Worm (Caenorhabditis elegans): ENCODE results near the gene clec-45.

DNA sequence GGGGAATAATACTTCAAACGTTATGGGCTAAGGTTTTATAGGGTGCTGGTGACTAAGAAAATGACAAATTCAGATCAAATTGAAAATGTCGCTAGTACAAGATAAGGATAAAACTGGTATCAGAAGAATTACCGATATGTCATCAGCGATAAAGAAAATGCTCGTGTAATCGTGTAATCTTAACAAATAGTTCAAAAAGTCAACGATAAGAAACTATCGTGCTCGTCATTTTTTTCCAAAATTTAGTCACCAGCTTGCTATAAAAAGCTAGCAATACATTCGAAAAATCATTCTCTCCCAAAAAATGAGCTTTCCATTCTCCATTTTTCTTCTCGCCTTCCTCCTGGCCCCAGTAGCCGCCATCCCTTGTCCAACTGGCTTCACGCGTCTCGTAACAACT is at the start of gene clec-45:
- no peak for TF ChIP-seq ztf-11 (tag; optimal IDR thresholded peaks at IDR 0.05)
- no peak for TF ChIP-seq nhr-237 (tag; optimal IDR thresholded peaks at IDR 0.05)
- no peak for TF ChIP-seq unc-62 (GFP tag; optimal IDR thresholded peaks at IDR 0.05)
- no peak for TF ChIP-seq lsy-2 (tag; optimal IDR thresholded peaks at IDR 0.05)
- no peak for TF ChIP-seq nhr-6 (tag; optimal IDR thresholded peaks at IDR 0.05)
- TF ChIP-seq peb-1 (tag; optimal IDR thresholded peaks at IDR 0.05), result no peak
- no peak for TF ChIP-seq fos-1 (tag; optimal IDR thresholded peaks at IDR 0.05)
- no peak for TF ChIP-seq nhr-77 (tag; optimal IDR thresholded peaks at IDR 0.05)
- no peak for TF ChIP-seq elt-3 (tag; optimal IDR thresholded peaks at IDR 0.05)
